Worm (Caenorhabditis elegans): Measurements from ENCODE around the gene F17C11.12.

- TF ChIP-seq pha-4 (GFP tag; IDR thresholded peaks at IDR 0.05) = no peak
- no peak for TF ChIP-seq pha-4 (tag; optimal IDR thresholded peaks at IDR 0.05)
- no peak for TF ChIP-seq unc-39 (tag; optimal IDR thresholded peaks at IDR 0.05)
- no peak for TF ChIP-seq lin-13 (GFP tag; optimal IDR thresholded peaks at IDR 0.05)
- no peak for TF ChIP-seq nhr-11 (tag; optimal IDR thresholded peaks at IDR 0.05)
- no peak for TF ChIP-seq madf-5 (GFP tag; IDR thresholded peaks at IDR 0.05)
- TF ChIP-seq nhr-102 (tag; optimal IDR thresholded peaks at IDR 0.05) = no peak
- TF ChIP-seq mdl-1 (tag; optimal IDR thresholded peaks at IDR 0.05) = no peak
- TF ChIP-seq fos-1 (tag; optimal IDR thresholded peaks at IDR 0.05) = no peak
- TF ChIP-seq ceh-82 (tag; optimal IDR thresholded peaks at IDR 0.05) = no peak
- no peak for TF ChIP-seq nhr-77 (tag; optimal IDR thresholded peaks at IDR 0.05)
- TF ChIP-seq dpl-1 (GFP tag; optimal IDR thresholded peaks at IDR 0.05) = no peak
- no peak for TF ChIP-seq hlh-30 (tag; optimal IDR thresholded peaks at IDR 0.05; ENCODE audit: insufficient read depth)
- TF ChIP-seq snpc-4 (tag; optimal IDR thresholded peaks at IDR 0.05) = no peak
These were observed 10.5 kb upstream of the F17C11.12 start for ce11 chrV:10947210-10947609.

Measured in whole organism, L4 larva.